Worm (Caenorhabditis elegans) whole organism, L3 larva: Measurements from ENCODE around the gene C02C6.14.

Source experiments
- R02D3.7 ChIP-seq: fragments of 150-350 bp; optimal IDR thresholded peaks from 2 replicates; lab custom pipeline; 2014; ENCODE audit warnings: missing biosample characterization, missing genetic modification characterization
- ZK546.5 ChIP-seq: sonication (generic microtip); optimal IDR thresholded peaks from 2 replicates; lab custom pipeline; 2017; ENCODE audit warnings: missing biosample characterization, missing genetic modification characterization
- ceh-82 ChIP-seq: fragments of 150-350 bp; optimal IDR thresholded peaks from 2 replicates; lab custom pipeline; 2014; ENCODE audit warnings: missing biosample characterization, missing genetic modification characterization
- mdl-1 ChIP-seq: fragments of 150-350 bp; optimal IDR thresholded peaks from 2 replicates; lab custom pipeline; 2014; ENCODE audit warnings: missing biosample characterization, missing genetic modification characterization
- nhr-11 ChIP-seq: fragments of 150-350 bp; optimal IDR thresholded peaks from 2 replicates; lab custom pipeline; 2014; ENCODE audit warnings: missing biosample characterization, missing genetic modification characterization
- nhr-77 ChIP-seq: fragments of 150-350 bp; optimal IDR thresholded peaks from 2 replicates; lab custom pipeline; 2014; ENCODE audit warnings: missing biosample characterization, missing genetic modification characterization
- pha-4 ChIP-seq: fragments of 150-350 bp; optimal IDR thresholded peaks from 2 replicates; lab custom pipeline; 2014; ENCODE audit warnings: missing biosample characterization, missing genetic modification reagents, missing genetic modification characterization
- sea-2 ChIP-seq: fragments of 150-350 bp; sonication (generic microtip); optimal IDR thresholded peaks from 4 replicates; lab custom pipeline; 2014; ENCODE audit warnings: missing biosample characterization, missing genetic modification reagents, missing genetic modification characterization
- skn-1 ChIP-seq: fragments of 150-350 bp; optimal IDR thresholded peaks from 2 replicates; lab custom pipeline; 2014; ENCODE audit warnings: missing biosample characterization, missing genetic modification characterization
- ztf-4 ChIP-seq: fragments of 150-350 bp; optimal IDR thresholded peaks from 2 replicates; lab custom pipeline; 2014; ENCODE audit warnings: missing biosample characterization, missing genetic modification characterization

DNA sequence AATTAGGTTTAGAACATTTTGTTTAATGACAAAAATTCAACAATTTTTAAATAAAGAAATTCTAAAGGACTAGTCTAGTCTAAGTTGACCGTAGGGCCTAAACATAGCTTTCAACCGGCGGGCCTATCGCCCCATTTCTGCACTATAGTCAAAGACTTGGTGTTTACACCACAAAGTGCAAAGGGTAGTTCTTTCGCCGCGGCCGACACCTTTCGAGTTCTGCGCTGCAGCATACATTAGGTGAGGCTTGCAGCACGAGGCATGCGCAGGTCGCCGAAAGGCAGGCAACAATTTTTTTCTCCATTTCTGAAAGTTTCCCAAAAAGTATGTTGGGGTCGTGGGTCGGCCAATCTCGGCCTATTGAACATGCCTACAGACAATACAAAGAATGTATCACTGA is 9.0 kb upstream of the C02C6.14 start:
- no peak for TF ChIP-seq R02D3.7
- TF ChIP-seq nhr-77 (tag; lab: Kevin White, UChicago): no peak
- TF ChIP-seq nhr-11 (tag; lab: Kevin White, UChicago): no peak
- no peak for TF ChIP-seq ZK546.5 (tag; lab: Kevin White, UChicago)
- TF ChIP-seq skn-1 (tag; lab: Kevin White, UChicago): no peak
- TF ChIP-seq pha-4: no peak
- TF ChIP-seq ztf-4: no peak
- no peak for TF ChIP-seq mdl-1 (tag; lab: Kevin White, UChicago)
- TF ChIP-seq sea-2 (GFP tag; lab: Kevin White, UChicago): no peak
- no peak for TF ChIP-seq ceh-82 (tag; lab: Kevin White, UChicago)
